Worm (Caenorhabditis elegans) whole organism, young adult: ENCODE results near the gene mltn-13.

Source experiments
- F10E7.11 ChIP-seq: sonication (generic microtip); optimal IDR thresholded peaks from 2 replicates; lab custom pipeline; 2017; ENCODE audit warnings: mild to moderate bottlenecking, missing genetic modification characterization, moderate library complexity, missing compliant biosample characterization
- F33H1.4 ChIP-seq: fragments of 200-800 bp; sonication (Bioruptor generic); IDR thresholded peaks from 2 replicates; pipeline ENCODE4 v1.3.6; 2022; ENCODE audit warnings: missing genetic modification reagents, missing genetic modification characterization, missing compliant biosample characterization
- F57C9.4 ChIP-seq: sonication (generic microtip); optimal IDR thresholded peaks from 2 replicates; lab custom pipeline; 2017; ENCODE audit warnings: mild to moderate bottlenecking, missing genetic modification characterization, missing compliant biosample characterization
- K11D2.4 ChIP-seq: fragments of 200-800 bp; sonication (Bioruptor generic); IDR thresholded peaks from 2 replicates; pipeline ENCODE4 v1.3.6; 2022; ENCODE audit warnings: missing genetic modification reagents, missing genetic modification characterization, missing compliant biosample characterization
- K12H6.12 ChIP-seq: fragments of 200-800 bp; sonication (Bioruptor generic); optimal IDR thresholded peaks from 2 replicates; lab custom pipeline; 2018; ENCODE audit warnings: mild to moderate bottlenecking, missing genetic modification characterization, missing compliant biosample characterization
- Y53F4B.3 ChIP-seq: fragments of 200-800 bp; sonication (Bioruptor generic); IDR thresholded peaks from 2 replicates; pipeline ENCODE4 v1.3.6; 2022; ENCODE audit warnings: missing genetic modification reagents, missing genetic modification characterization, missing compliant biosample characterization
- Y56A3A.18 ChIP-seq: fragments of 200-800 bp; sonication (Bioruptor generic); IDR thresholded peaks from 2 replicates; pipeline ENCODE4 v1.3.6; 2022; ENCODE audit warnings: missing genetic modification reagents, missing genetic modification characterization, missing compliant biosample characterization
- Y95B8A.8 ChIP-seq: fragments of 200-800 bp; sonication (Bioruptor generic); IDR thresholded peaks from 2 replicates; pipeline ENCODE4 v1.3.6; 2022; ENCODE audit warnings: missing genetic modification reagents, missing genetic modification characterization, missing compliant biosample characterization
- ZK185.1 ChIP-seq: sonication (generic microtip); optimal IDR thresholded peaks from 2 replicates; lab custom pipeline; 2016; ENCODE audit warnings: mild to moderate bottlenecking, missing genetic modification characterization, missing compliant biosample characterization; ENCODE audit not compliant: poor library complexity, severe bottlenecking
- akir-1 ChIP-seq: fragments of 200-800 bp; sonication (Bioruptor generic); optimal IDR thresholded peaks from 2 replicates; lab custom pipeline; 2018; ENCODE audit warnings: mild to moderate bottlenecking, missing genetic modification characterization, moderate library complexity, missing compliant biosample characterization
- atf-7 ChIP-seq: sonication (generic microtip); optimal IDR thresholded peaks from 2 replicates; lab custom pipeline; 2017; ENCODE audit warnings: mild to moderate bottlenecking, missing genetic modification characterization, missing compliant biosample characterization
- attf-3 ChIP-seq: fragments of 200-800 bp; sonication (Bioruptor generic); conservative IDR thresholded peaks from 2 replicates; pipeline ENCODE4 v1.3.6; 2022; ENCODE audit warnings: missing genetic modification reagents, missing genetic modification characterization, missing compliant biosample characterization
- bed-1 ChIP-seq: fragments of 200-800 bp; sonication (Bioruptor generic); IDR thresholded peaks from 2 replicates; pipeline ENCODE4 v1.3.6; 2022; ENCODE audit warnings: missing genetic modification reagents, missing genetic modification characterization, missing compliant biosample characterization
- ccch-3 ChIP-seq: fragments of 200-800 bp; sonication (Bioruptor generic); optimal IDR thresholded peaks from 2 replicates; lab custom pipeline; 2018; ENCODE audit warnings: mild to moderate bottlenecking, missing genetic modification characterization, missing compliant biosample characterization
- cebp-1 ChIP-seq, 2 experiments: fragments of 200-800 bp in 1 of 2; sonication (Bioruptor generic) in 1 of 2; sonication (generic microtip) in 1 of 2; IDR thresholded peaks in 1 of 2; optimal IDR thresholded peaks in 1 of 2; 2 replicates each; pipeline versions ENCODE4 v1.3.6 to Lab custom; 2017 to 2022; ENCODE audit warnings: missing compliant biosample characterization in 2 of 2, missing genetic modification characterization in 2 of 2, mild to moderate bottlenecking in 1 of 2, missing genetic modification reagents in 1 of 2, moderate library complexity in 1 of 2
- die-1 ChIP-seq: sonication (generic microtip); optimal IDR thresholded peaks from 2 replicates; lab custom pipeline; 2016; ENCODE audit warnings: missing genotype, mild to moderate bottlenecking, missing genetic modification characterization, missing compliant biosample characterization
- dpl-1 ChIP-seq: fragments of 150-350 bp; optimal IDR thresholded peaks from 2 replicates; lab custom pipeline; 2014; ENCODE audit warnings: missing biosample characterization, missing genetic modification reagents, missing genetic modification characterization
- egl-18 ChIP-seq: fragments of 200-800 bp; sonication (Bioruptor generic); IDR thresholded peaks from 2 replicates; pipeline ENCODE4 v1.3.6; 2022; ENCODE audit warnings: missing genetic modification reagents, missing genetic modification characterization, missing compliant biosample characterization
- ekl-4 ChIP-seq: fragments of 200-800 bp; sonication (Bioruptor generic); IDR thresholded peaks from 2 replicates; pipeline ENCODE4 v1.3.6; 2022; ENCODE audit warnings: missing genetic modification reagents, missing genetic modification characterization, missing compliant biosample characterization
- ets-4 ChIP-seq: fragments of 200-800 bp; sonication (Bioruptor generic); optimal IDR thresholded peaks from 2 replicates; lab custom pipeline; 2018; ENCODE audit warnings: mild to moderate bottlenecking, missing genetic modification characterization, missing compliant biosample characterization
- fkh-3 ChIP-seq: sonication (generic microtip); optimal IDR thresholded peaks from 2 replicates; lab custom pipeline; 2016; ENCODE audit warnings: mild to moderate bottlenecking, missing genetic modification characterization, missing compliant biosample characterization
- him-1 ChIP-seq: sonication (generic microtip); optimal IDR thresholded peaks from 2 replicates; lab custom pipeline; 2016; ENCODE audit warnings: missing genotype, missing genetic modification reagents, missing genetic modification characterization, missing compliant biosample characterization
- hlh-26 ChIP-seq: fragments of 200-800 bp; sonication (Bioruptor generic); conservative IDR thresholded peaks from 2 replicates; pipeline ENCODE4 v1.3.6; 2022; ENCODE audit warnings: missing genetic modification reagents, missing genetic modification characterization, missing compliant biosample characterization
- let-607 ChIP-seq, 2 experiments: fragments of 200-800 bp in 1 of 2; sonication (Bioruptor generic) in 1 of 2; sonication (generic microtip) in 1 of 2; optimal IDR thresholded peaks; 2 replicates each; lab custom pipeline; 2016 to 2018; ENCODE audit warnings: mild to moderate bottlenecking in 2 of 2, missing compliant biosample characterization in 2 of 2, missing genetic modification characterization in 2 of 2, moderate library complexity in 2 of 2, missing genotype in 1 of 2
- lin-26 ChIP-seq: fragments of 200-800 bp; sonication (Bioruptor generic); IDR thresholded peaks from 2 replicates; pipeline ENCODE4 v1.3.6; 2022; ENCODE audit warnings: missing genetic modification reagents, missing genetic modification characterization, missing compliant biosample characterization
- lin-54 ChIP-seq: fragments of 200-800 bp; sonication (Bioruptor generic); optimal IDR thresholded peaks from 2 replicates; lab custom pipeline; 2018; ENCODE audit warnings: mild to moderate bottlenecking, missing genetic modification characterization, missing compliant biosample characterization
- madf-10 ChIP-seq: sonication (generic microtip); optimal IDR thresholded peaks from 2 replicates; lab custom pipeline; 2016; ENCODE audit warnings: mild to moderate bottlenecking, missing genetic modification characterization, missing compliant biosample characterization
- mcd-1 ChIP-seq: fragments of 200-800 bp; sonication (Bioruptor generic); IDR thresholded peaks from 2 replicates; pipeline ENCODE4 v1.3.6; 2022; ENCODE audit warnings: missing genetic modification reagents, missing genetic modification characterization, missing compliant biosample characterization
- mes-4 ChIP-seq: sonication (generic microtip); optimal IDR thresholded peaks from 2 replicates; lab custom pipeline; 2016; ENCODE audit warnings: missing genotype, missing genetic modification characterization, missing compliant biosample characterization
- nhr-120 ChIP-seq: fragments of 200-800 bp; sonication (Bioruptor generic); IDR thresholded peaks from 2 replicates; pipeline ENCODE4 v1.3.6; 2022; ENCODE audit warnings: missing genetic modification characterization, missing compliant biosample characterization
- nhr-27 ChIP-seq: fragments of 200-800 bp; sonication (Bioruptor generic); optimal IDR thresholded peaks from 2 replicates; lab custom pipeline; 2018; ENCODE audit warnings: mild to moderate bottlenecking, missing genetic modification characterization, moderate library complexity, missing compliant biosample characterization
- nhr-80 ChIP-seq: sonication (generic microtip); optimal IDR thresholded peaks from 2 replicates; lab custom pipeline; 2016; ENCODE audit warnings: missing genetic modification characterization, missing compliant biosample characterization
- snpc-1.3 ChIP-seq: sonication (generic microtip); optimal IDR thresholded peaks from 2 replicates; lab custom pipeline; 2017; ENCODE audit warnings: missing genetic modification characterization, mild to moderate bottlenecking, missing compliant biosample characterization, antibody characterized with exemption, moderate library complexity, missing genotype, missing genetic modification reagents; ENCODE audit not compliant: insufficient read depth
- tlf-1 ChIP-seq: fragments of 200-800 bp; sonication (Bioruptor generic); optimal IDR thresholded peaks from 2 replicates; lab custom pipeline; 2018; ENCODE audit warnings: mild to moderate bottlenecking, missing genetic modification characterization, missing compliant biosample characterization
- zfh-2 ChIP-seq: fragments of 200-800 bp; sonication (Bioruptor generic); conservative IDR thresholded peaks from 2 replicates; pipeline ENCODE4 v1.3.6; 2022; ENCODE audit warnings: missing genetic modification reagents, missing genetic modification characterization, missing compliant biosample characterization
- ztf-26 ChIP-seq: sonication (generic microtip); optimal IDR thresholded peaks from 2 replicates; lab custom pipeline; 2017; ENCODE audit warnings: missing genetic modification characterization, missing compliant biosample characterization

mltn-13 gene

ce11 chrX:4469297-4469816 lies 21.2 kb upstream of the mltn-13 start, which contains the start of gene asb-2 (continued):
- TF ChIP-seq F33H1.4 (GFP tag; lab: Robert Waterston, UW) (peak; percentile 87), Y53F4B.3 (GFP tag; lab: Robert Waterston, UW) (no peak), madf-10 (tag; lab: Kevin White, UChicago) (peak; percentile 32), ekl-4 (GFP tag; lab: Robert Waterston, UW) (no peak), let-607 (tag; optimal IDR thresholded peaks at IDR 0.05; lab: Kevin White, UChicago) (peak in 1 of 2 experiments; percentile 46), mcd-1 (GFP tag; lab: Robert Waterston, UW) (peak; percentile 80), K11D2.4 (GFP tag; lab: Robert Waterston, UW) (no peak), hlh-26 (GFP tag; lab: Robert Waterston, UW) (no peak), nhr-27 (tag; lab: Kevin White, UChicago) (no peak), snpc-1.3 (no peak), ets-4 (GFP tag; lab: Kevin White, UChicago) (no peak), die-1 (tag; lab: Kevin White, UChicago) (no peak), K12H6.12 (tag; lab: Kevin White, UChicago) (peak; percentile 46), akir-1 (GFP tag; lab: Kevin White, UChicago) (no peak), him-1 (tag; lab: Kevin White, UChicago) (no peak), atf-7 (tag; lab: Kevin White, UChicago) (no peak), bed-1 (GFP tag; lab: Robert Waterston, UW) (no peak), nhr-120 (GFP tag; lab: Robert Waterston, UW) (no peak), mes-4 (tag; lab: Kevin White, UChicago) (no peak), egl-18 (GFP tag; lab: Robert Waterston, UW) (no peak), fkh-3 (tag; lab: Kevin White, UChicago) (no peak), attf-3 (GFP tag; lab: Robert Waterston, UW) (peak; percentile 94), F57C9.4 (tag; lab: Kevin White, UChicago) (no peak), Y95B8A.8 (GFP tag; lab: Robert Waterston, UW) (no peak), zfh-2 (GFP tag; lab: Robert Waterston, UW) (no peak), tlf-1 (GFP tag; lab: Kevin White, UChicago) (no peak), dpl-1 (GFP tag; lab: Kevin White, UChicago) (no peak), ZK185.1 (tag; lab: Kevin White, UChicago) (peak; percentile 68), ccch-3 (GFP tag; lab: Kevin White, UChicago) (no peak)
- TF ChIP-seq, all 124 proteins: peak for 21

ce11 chrX:4466218-4466617 lies 18.0 kb upstream of the mltn-13 start, which contains the start of gene nmur-3:
Gene nmur-3 (plus strand): TSS chrX:4466518.
- TF ChIP-seq F10E7.11 (no peak), nhr-80 (no peak), hlh-26 (GFP tag; lab: Robert Waterston, UW) (no peak), ztf-26 (tag; lab: Kevin White, UChicago) (no peak), dpl-1 (GFP tag; lab: Kevin White, UChicago) (no peak), cebp-1 (GFP tag; IDR thresholded peaks at IDR 0.05; lab: Robert Waterston, UW) (no peak), cebp-1 (tag; optimal IDR thresholded peaks at IDR 0.05; lab: Kevin White, UChicago) (no peak), lin-54 (no peak), mes-4 (tag; lab: Kevin White, UChicago) (no peak)

- TF ChIP-seq Y56A3A.18 (GFP tag; lab: Robert Waterston, UW) (no peak), lin-26 (GFP tag; lab: Robert Waterston, UW) (no peak)
Measured at ce11 chrX:4464367-4464766, 16.2 kb upstream of the mltn-13 start.
